Fruit fly (Drosophila melanogaster): ENCODE results near the gene D19B.

The D19B gene

dm6 chr3L:6184884-6185438 is at the start of gene D19B, which contains the start of gene CG43293 (continued):
- TF ChIP-seq seq (GFP tag; IDR thresholded peaks at IDR 0.05) (peak; percentile 78), nmo (GFP tag; optimal IDR thresholded peaks at IDR 0.05) (peak; percentile 78), mirr (GFP tag; optimal IDR thresholded peaks at IDR 0.05) (peak; percentile 79), CG5180 (GFP tag; optimal IDR thresholded peaks at IDR 0.05) (no peak), CG43689 (GFP tag; IDR thresholded peaks at IDR 0.05) (peak; percentile 70), CG9437 (GFP tag; optimal IDR thresholded peaks at IDR 0.05) (peak; percentile 63), lmd (GFP tag; IDR thresholded peaks at IDR 0.05) (peak; percentile 93), Sry-δ (GFP tag; optimal IDR thresholded peaks at IDR 0.05) (peak; percentile 90), CG1603 (tag; optimal IDR thresholded peaks at IDR 0.05) (peak; percentile 91), CG6683 (GFP tag; optimal IDR thresholded peaks at IDR 0.05) (peak; percentile 69), CG15269 (tag; optimal IDR thresholded peaks at IDR 0.05) (peak; percentile 89), NfI (GFP tag; optimal IDR thresholded peaks at IDR 0.05) (peak; percentile 91), CG1602 (GFP tag; optimal IDR thresholded peaks at IDR 0.05) (peak; percentile 88), bab2 (GFP tag; optimal IDR thresholded peaks at IDR 0.05) (peak; percentile 91), tio (GFP tag; optimal IDR thresholded peaks at IDR 0.05) (no peak), CG17186 (GFP tag; optimal IDR thresholded peaks at IDR 0.05) (peak; percentile 58), stwl (tag; optimal IDR thresholded peaks at IDR 0.05) (peak; percentile 90), wor (GFP tag; IDR thresholded peaks at IDR 0.05) (peak; percentile 79), Dfd (GFP tag; optimal IDR thresholded peaks at IDR 0.05) (no peak), CG13287 (GFP tag; IDR thresholded peaks at IDR 0.05; ENCODE audit: partially characterized antibody) (peak; percentile 79), row (GFP tag; IDR thresholded peaks at IDR 0.05) (peak; percentile 98), Dek (tag; optimal IDR thresholded peaks at IDR 0.05) (peak; percentile 90), CG30431 (GFP tag; optimal IDR thresholded peaks at IDR 0.05) (peak; percentile 79), Ssrp (tag; optimal IDR thresholded peaks at IDR 0.05) (peak; percentile 81), CG7357 (GFP tag; IDR thresholded peaks at IDR 0.05) (peak; percentile 54; the same call in 1 of the 3 replicates), CG17328 (GFP tag; IDR thresholded peaks at IDR 0.05) (peak; percentile 92), bbx (GFP tag; IDR thresholded peaks at IDR 0.05; ENCODE audit: partially characterized antibody) (peak; percentile 77), HmgD (GFP tag; optimal IDR thresholded peaks at IDR 0.05) (peak; percentile 85), chif (GFP tag; optimal IDR thresholded peaks at IDR 0.05) (peak; percentile 80 to 87), gsb-n (tag; optimal IDR thresholded peaks at IDR 0.05) (peak; percentile 82), rib (GFP tag; IDR thresholded peaks at IDR 0.05) (peak; percentile 92), sug (tag; optimal IDR thresholded peaks at IDR 0.05) (peak; percentile 80), sna (GFP tag; IDR thresholded peaks at IDR 0.05; ENCODE audit: partially characterized antibody) (peak; percentile 54; the same call in 1 of the 2 replicates), CG4424 (GFP tag; optimal IDR thresholded peaks at IDR 0.05) (peak; percentile 88), Opbp (GFP tag; IDR thresholded peaks at IDR 0.05; ENCODE audit: partially characterized antibody) (peak; percentile 77; the same call in 2 of the 3 replicates), btn (GFP tag; optimal IDR thresholded peaks at IDR 0.05) (peak; percentile 67), CG17912 (GFP tag; optimal IDR thresholded peaks at IDR 0.05) (peak; percentile 47), CG32532 (GFP tag; IDR thresholded peaks at IDR 0.05) (peak; percentile 97), CG11247 (GFP tag; IDR thresholded peaks at IDR 0.05) (peak; percentile 95), CG3847 (GFP tag; IDR thresholded peaks at IDR 0.05) (peak; percentile 91), dmrt99B (tag; optimal IDR thresholded peaks at IDR 0.05) (peak; percentile 90), CG8388 (GFP tag; optimal IDR thresholded peaks at IDR 0.05) (peak; percentile 79), pan (optimal IDR thresholded peaks at IDR 0.05) (peak in 1 of 2 experiments; percentile 36), pan (GFP tag; optimal IDR thresholded peaks at IDR 0.05 in 1 of 2, IDR thresholded peaks at IDR 0.05 in 1 of 2) (peak in 1 of 2 experiments; percentile 92), CG4282 (GFP tag; optimal IDR thresholded peaks at IDR 0.05) (peak; percentile 70), CG11085 (GFP tag; IDR thresholded peaks at IDR 0.05) (peak; percentile 88), tin (GFP tag; optimal IDR thresholded peaks at IDR 0.05) (peak; percentile 92), CG14860 (GFP tag; IDR thresholded peaks at IDR 0.05; ENCODE audit: partially characterized antibody) (no peak), CG18599 (GFP tag; optimal IDR thresholded peaks at IDR 0.05) (peak; percentile 90), CG12155 (GFP tag; optimal IDR thresholded peaks at IDR 0.05) (peak; percentile 100)

All from whole organism, embryonic.